Fruit fly (Drosophila melanogaster) whole organism, embryonic: ENCODE measurements around the gene CCDC53.

Experiments
- Abd-B ChIP-seq: fragments of 200-800 bp; sonication (Bioruptor generic); optimal IDR thresholded peaks from 2 replicates; lab custom pipeline; 2018; ENCODE audit warnings: missing biosample characterization, mild to moderate bottlenecking, missing genetic modification characterization, moderate library complexity
- B-H2 ChIP-seq: fragments of 200-800 bp; sonication (Bioruptor generic); optimal IDR thresholded peaks from 2 replicates; lab custom pipeline; 2018; ENCODE audit warnings: missing biosample characterization, mild to moderate bottlenecking, missing genetic modification characterization
- CG10543 ChIP-seq: fragments of 200-800 bp; sonication (Bioruptor generic); optimal IDR thresholded peaks from 3 replicates; lab custom pipeline; 2017; ENCODE audit warnings: missing biosample characterization, mild to moderate bottlenecking, missing genetic modification characterization, moderate library complexity
- CG12219 ChIP-seq: fragments of 200-800 bp; sonication (Bioruptor generic); optimal IDR thresholded peaks from 3 replicates; lab custom pipeline; 2018; ENCODE audit warnings: missing biosample characterization, mild to moderate bottlenecking, missing genetic modification characterization
- CG12769 ChIP-seq: fragments of 200-800 bp; sonication (Bioruptor generic); optimal IDR thresholded peaks from 2 replicates; lab custom pipeline; 2019; ENCODE audit warnings: missing biosample characterization, mild to moderate bottlenecking, missing genetic modification characterization, moderate library complexity
- CG13296 ChIP-seq: fragments of 200-800 bp; sonication (Bioruptor generic); optimal IDR thresholded peaks from 3 replicates; lab custom pipeline; 2018; ENCODE audit warnings: missing biosample characterization, mild to moderate bottlenecking, missing genetic modification characterization
- CG13894 ChIP-seq: fragments of 200-800 bp; sonication (Bioruptor generic); optimal IDR thresholded peaks from 3 replicates; lab custom pipeline; 2018; ENCODE audit warnings: missing biosample characterization, mild to moderate bottlenecking, missing genetic modification characterization, moderate library complexity
- CG14710 ChIP-seq: fragments of 200-800 bp; sonication (Bioruptor generic); optimal IDR thresholded peaks from 3 replicates; lab custom pipeline; 2019; ENCODE audit warnings: missing biosample characterization, mild to moderate bottlenecking, missing genetic modification characterization, moderate library complexity
- CG15073 ChIP-seq: fragments of 200-800 bp; sonication (Bioruptor generic); optimal IDR thresholded peaks from 2 replicates; lab custom pipeline; 2016; ENCODE audit warnings: missing biosample characterization, missing genetic modification characterization
- CG1603 ChIP-seq: fragments of 200-800 bp; sonication (Bioruptor generic); optimal IDR thresholded peaks from 2 replicates; lab custom pipeline; 2019; ENCODE audit warnings: missing biosample characterization, mild to moderate bottlenecking, missing genetic modification characterization, moderate library complexity
- CG30020 ChIP-seq: fragments of 200-800 bp; optimal IDR thresholded peaks from 2 replicates; lab custom pipeline; 2019; ENCODE audit warnings: missing biosample characterization, mild to moderate bottlenecking, missing genetic modification characterization, moderate library complexity
- CG31224 ChIP-seq: fragments of 200-800 bp; sonication (Bioruptor generic); IDR thresholded peaks from 2 replicates; pipeline ENCODE4 v1.3.6; 2022; ENCODE audit warnings: missing biosample characterization, missing genetic modification characterization
- CG32532 ChIP-seq: fragments of 200-800 bp; sonication (Bioruptor generic); IDR thresholded peaks from 2 replicates; pipeline ENCODE4 v1.3.6; 2022; ENCODE audit warnings: missing biosample characterization, missing genetic modification characterization
- CG3407 ChIP-seq: fragments of 200-800 bp; sonication (Bioruptor generic); optimal IDR thresholded peaks from 2 replicates; lab custom pipeline; 2018; ENCODE audit warnings: missing biosample characterization, mild to moderate bottlenecking, missing genetic modification characterization
- CG34376 ChIP-seq: fragments of 200-800 bp; sonication (Bioruptor generic); optimal IDR thresholded peaks from 2 replicates; lab custom pipeline; 2018; ENCODE audit warnings: missing biosample characterization, mild to moderate bottlenecking, missing genetic modification characterization
- CG34422 ChIP-seq: fragments of 200-800 bp; sonication (Bioruptor generic); IDR thresholded peaks from 3 replicates; pipeline ENCODE4 v1.3.6; 2022; ENCODE audit warnings: missing biosample characterization, missing genetic modification characterization
- CG6689 ChIP-seq: fragments of 200-800 bp; sonication (Bioruptor generic); IDR thresholded peaks from 2 replicates; pipeline ENCODE4 v1.3.6; 2022; ENCODE audit warnings: missing biosample characterization, missing genetic modification characterization
- CG6791 ChIP-seq: fragments of 200-800 bp; sonication (Bioruptor generic); IDR thresholded peaks from 3 replicates; pipeline ENCODE4 v1.3.6; 2022; ENCODE audit warnings: missing biosample characterization, missing genetic modification characterization; ENCODE audit not compliant: partially characterized antibody
- CG8281 ChIP-seq: fragments of 200-800 bp; sonication (Bioruptor generic); optimal IDR thresholded peaks from 2 replicates; lab custom pipeline; 2018; ENCODE audit warnings: missing biosample characterization, mild to moderate bottlenecking, missing genetic modification characterization, moderate library complexity
- CG9727 ChIP-seq: fragments of 200-800 bp; sonication (Bioruptor generic); optimal IDR thresholded peaks from 3 replicates; lab custom pipeline; 2017; ENCODE audit warnings: missing biosample characterization, mild to moderate bottlenecking, missing genetic modification characterization
- CHES-1-like ChIP-seq: fragments of 200-800 bp; sonication (Bioruptor generic); optimal IDR thresholded peaks from 2 replicates; lab custom pipeline; 2016; ENCODE audit warnings: missing biosample characterization, missing genetic modification characterization
- Ets97D ChIP-seq: fragments of 200-800 bp; sonication (Bioruptor generic); optimal IDR thresholded peaks from 3 replicates; lab custom pipeline; 2016; ENCODE audit warnings: missing biosample characterization, missing genetic modification characterization
- Hr3 ChIP-seq: fragments of 200-800 bp; sonication (Bioruptor generic); optimal IDR thresholded peaks from 3 replicates; lab custom pipeline; 2016; ENCODE audit warnings: missing biosample characterization, missing genetic modification characterization
- Hsf ChIP-seq: fragments of 200-800 bp; sonication (Bioruptor generic); optimal IDR thresholded peaks from 3 replicates; lab custom pipeline; 2016; ENCODE audit warnings: missing biosample characterization, missing genetic modification characterization
- Jarid2 ChIP-seq: fragments of 200-800 bp; sonication (Bioruptor generic); optimal IDR thresholded peaks from 3 replicates; lab custom pipeline; 2017; ENCODE audit warnings: mild to moderate bottlenecking, missing biosample characterization, missing genetic modification reagents, missing genetic modification characterization
- Max ChIP-seq: fragments of 200-800 bp; sonication (Bioruptor generic); optimal IDR thresholded peaks from 2 replicates; lab custom pipeline; 2016; ENCODE audit warnings: missing biosample characterization, mild to moderate bottlenecking, missing genetic modification characterization
- Med ChIP-seq: fragments of 200-800 bp; sonication (Bioruptor generic); peaks from one replicate; lab custom pipeline; 2016; ENCODE audit warnings: missing biosample characterization, missing genetic modification characterization, mild to moderate bottlenecking, inconsistent platforms, moderate library complexity
- Six4 ChIP-seq: fragments of 200-800 bp; sonication (Bioruptor generic); optimal IDR thresholded peaks from 2 replicates; lab custom pipeline; 2016; ENCODE audit warnings: missing biosample characterization, missing genetic modification characterization
- Trl ChIP-seq, 3 experiments: fragments of >200 bp in 2 of 3; fragments of 200-800 bp in 1 of 3; sonication (Bioruptor generic) in 1 of 3; optimal IDR thresholded peaks; 2 replicates in 1 of 3; 3 replicates in 2 of 3; lab custom pipeline; 2016 to 2017; ENCODE audit warnings: missing biosample characterization in 1 of 3, missing genetic modification characterization in 1 of 3
- Xbp1 ChIP-seq: fragments of 200-800 bp; sonication (Bioruptor generic); optimal IDR thresholded peaks from 3 replicates; lab custom pipeline; 2016; ENCODE audit warnings: missing biosample characterization, mild to moderate bottlenecking, missing genetic modification characterization
- ab ChIP-seq: fragments of 200-800 bp; sonication (Bioruptor generic); optimal IDR thresholded peaks from 2 replicates; lab custom pipeline; 2016; ENCODE audit warnings: missing biosample characterization, missing genetic modification characterization
- ase ChIP-seq: fragments of 200-800 bp; sonication (Bioruptor generic); IDR thresholded peaks from 3 replicates; pipeline ENCODE4 v1.3.6; 2022; ENCODE audit warnings: missing biosample characterization, missing genetic modification characterization
- bowl ChIP-seq: fragments of 200-800 bp; sonication (Bioruptor generic); IDR thresholded peaks from 2 replicates; pipeline ENCODE4 v1.3.6; 2022; ENCODE audit warnings: missing biosample characterization, missing genetic modification characterization
- chinmo ChIP-seq: fragments of 200-800 bp; sonication (Bioruptor generic); IDR thresholded peaks from 4 replicates; pipeline ENCODE4 v1.3.6; 2022; ENCODE audit warnings: missing biosample characterization, missing genetic modification characterization; ENCODE audit not compliant: partially characterized antibody
- crol ChIP-seq: fragments of 200-800 bp; sonication (Bioruptor generic); IDR thresholded peaks from 2 replicates; pipeline ENCODE4 v1.3.6; 2022; ENCODE audit warnings: missing biosample characterization, missing genetic modification characterization
- fd96Cb ChIP-seq: fragments of 200-800 bp; sonication (Bioruptor generic); optimal IDR thresholded peaks from 2 replicates; lab custom pipeline; 2018; ENCODE audit warnings: missing biosample characterization, mild to moderate bottlenecking, missing genetic modification characterization, moderate library complexity
- gt ChIP-seq: fragments of 200-800 bp; sonication (Bioruptor generic); IDR thresholded peaks from 2 replicates; pipeline ENCODE4 v1.3.6; 2022; ENCODE audit warnings: missing biosample characterization, missing genetic modification characterization
- hth ChIP-seq: fragments of >200 bp; optimal IDR thresholded peaks from 2 replicates; lab custom pipeline; 2017; ENCODE audit warnings: inconsistent platforms
- nom ChIP-seq: fragments of 200-800 bp; sonication (Bioruptor generic); optimal IDR thresholded peaks from 2 replicates; lab custom pipeline; 2017; ENCODE audit warnings: missing biosample characterization, missing genetic modification characterization, mild to moderate bottlenecking, moderate library complexity, missing genetic modification reagents
- pnt ChIP-seq: fragments of 200-800 bp; sonication (Bioruptor generic); optimal IDR thresholded peaks from 3 replicates; lab custom pipeline; 2016; ENCODE audit warnings: missing biosample characterization, missing genetic modification characterization
- sc ChIP-seq, 3 experiments: fragments of >200 bp in 2 of 3; fragments of 200-800 bp in 1 of 3; sonication (Bioruptor generic) in 1 of 3; optimal IDR thresholded peaks; 2 replicates in 2 of 3; 3 replicates in 1 of 3; lab custom pipeline; 2017; ENCODE audit warnings: mild to moderate bottlenecking in 1 of 3, missing biosample characterization in 1 of 3, missing genetic modification characterization in 1 of 3, missing genetic modification reagents in 1 of 3
- sug ChIP-seq: fragments of 200-800 bp; optimal IDR thresholded peaks from 2 replicates; lab custom pipeline; 2019; ENCODE audit warnings: missing biosample characterization, mild to moderate bottlenecking, missing genetic modification characterization, moderate library complexity
- tap ChIP-seq: fragments of 200-800 bp; optimal IDR thresholded peaks from 3 replicates; lab custom pipeline; 2019; ENCODE audit warnings: missing biosample characterization, mild to moderate bottlenecking, missing genetic modification characterization, moderate library complexity
- unc-4 ChIP-seq: fragments of 200-800 bp; sonication (Bioruptor generic); IDR thresholded peaks from 2 replicates; pipeline ENCODE4 v1.3.6; 2022; ENCODE audit warnings: missing biosample characterization, missing genetic modification characterization; ENCODE audit not compliant: partially characterized antibody
- zen2 ChIP-seq: fragments of 200-800 bp; sonication (Bioruptor generic); IDR thresholded peaks from 3 replicates; pipeline ENCODE4 v1.3.6; 2022; ENCODE audit warnings: missing biosample characterization, missing genetic modification characterization; ENCODE audit not compliant: partially characterized antibody

The CCDC53 gene

dm6 chr2L:8007160-8007876, 33.6 kb upstream of the CCDC53 start, which contains the start of gene Spn28Dc:
Gene Spn28Dc, minus strand, starts transcription at chr2L:8007210.
- TF ChIP-seq chinmo (GFP tag; lab: Robert Waterston, UW) (0 out of 4 replicates have a peak, but pooled peaks have one; percentile 55), CG6791 (GFP tag; lab: Robert Waterston, UW) (no peak), bowl (no peak), Xbp1 (GFP tag; lab: Kevin White, UChicago) (no peak), CHES-1-like (GFP tag; lab: Kevin White, UChicago) (no peak), Six4 (GFP tag; lab: Kevin White, UChicago) (no peak), Med (GFP tag; lab: Kevin White, UChicago) (peak; percentile 80), hth (lab: Kevin White, UChicago) (no peak), Hr3 (GFP tag; lab: Kevin White, UChicago) (no peak), CG10543 (GFP tag; lab: Kevin White, UChicago) (peak; percentile 28), Trl (optimal IDR thresholded peaks at IDR 0.05; lab: Kevin White, UChicago) (peak in 1 of 2 experiments; percentile 48), Trl (GFP tag; optimal IDR thresholded peaks at IDR 0.05; lab: Kevin White, UChicago) (no peak), sug (peak; percentile 15), nom (GFP tag; lab: Kevin White, UChicago) (peak; percentile 74), CG12769 (tag; lab: Kevin White, UChicago) (peak; percentile 22), crol (GFP tag; lab: Robert Waterston, UW) (no peak), CG3407 (no peak), CG1603 (tag; lab: Kevin White, UChicago) (no peak), Jarid2 (GFP tag; lab: Kevin White, UChicago) (peak; percentile 31), tap (tag; lab: Kevin White, UChicago) (no peak), zen2 (GFP tag; lab: Robert Waterston, UW) (no peak), unc-4 (no peak), CG13894 (tag; lab: Kevin White, UChicago) (peak; percentile 28), CG6689 (GFP tag; lab: Robert Waterston, UW) (no peak), CG32532 (GFP tag; lab: Robert Waterston, UW) (no peak), CG12219 (no peak), CG34376 (peak; percentile 63)
- TF ChIP-seq, all 482 proteins: peak for 10

DNA sequence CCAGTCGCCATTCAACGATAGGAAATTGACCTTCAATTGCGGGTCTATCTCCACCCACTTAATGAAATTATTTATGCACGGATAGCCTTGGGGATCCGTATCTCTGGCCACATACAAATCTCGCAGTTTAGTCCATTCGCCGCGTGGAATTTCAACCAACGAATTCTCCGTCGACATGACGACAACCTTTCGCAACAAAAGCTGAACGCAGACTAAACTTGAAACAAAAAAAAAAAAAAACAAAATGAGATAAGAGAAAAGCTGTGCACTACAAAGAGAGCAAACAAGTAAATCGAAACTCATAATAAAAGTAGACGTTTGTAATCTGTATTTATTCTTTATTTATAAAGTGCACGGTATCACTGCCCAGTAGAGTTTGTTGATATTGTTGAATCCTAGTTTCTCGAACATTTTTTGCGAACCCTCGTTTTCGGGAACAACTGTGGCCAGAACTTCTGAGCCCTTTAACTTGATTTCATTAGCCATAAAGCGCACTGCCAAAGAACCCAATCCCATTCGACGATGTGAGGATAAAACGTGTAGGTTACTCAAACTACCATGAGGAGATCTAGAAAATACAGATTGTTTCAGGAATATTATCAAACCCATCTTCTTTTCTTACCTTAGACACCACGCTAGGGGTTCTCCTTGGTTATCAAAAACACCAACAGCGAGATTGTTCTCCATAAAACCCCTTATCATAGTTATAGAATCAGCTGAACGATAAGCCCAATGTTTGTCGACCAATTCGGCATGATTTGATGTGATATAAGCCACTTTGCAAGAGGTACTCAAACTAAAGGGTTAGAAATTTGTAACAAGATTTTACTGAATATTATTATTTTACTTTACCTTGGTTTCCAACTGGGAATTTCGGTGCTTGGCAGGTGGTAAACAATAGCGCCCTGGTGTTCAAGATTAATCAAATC, 31.4 kb upstream of the CCDC53 start, which contains the start of gene CG12560:
Gene CG12560, minus strand, starts transcription at position 195 of the 929 bp plus-strand sequence.
- TF ChIP-seq ase (GFP tag; lab: Robert Waterston, UW) (no peak), gt (GFP tag; lab: Robert Waterston, UW) (no peak), CG34422 (GFP tag; lab: Robert Waterston, UW) (peak; percentile 43; the same call in 1 of the 3 replicates), B-H2 (GFP tag; lab: Kevin White, UChicago) (peak; percentile 6), fd96Cb (no peak), CG8281 (tag; lab: Kevin White, UChicago) (no peak), CG31224 (GFP tag; lab: Robert Waterston, UW) (no peak), CG30020 (tag; lab: Kevin White, UChicago) (no peak), CG14710 (no peak), Max (GFP tag; lab: Kevin White, UChicago) (no peak), CG6689 (GFP tag; lab: Robert Waterston, UW) (peak; percentile 23; the same call in 1 of the 2 replicates), CG9727 (no peak), CG13296 (no peak), Abd-B (GFP tag; lab: Kevin White, UChicago) (no peak), ab (GFP tag; lab: Kevin White, UChicago) (no peak), Hsf (no peak), CG15073 (GFP tag; lab: Kevin White, UChicago) (no peak), sc (optimal IDR thresholded peaks at IDR 0.05; lab: Kevin White, UChicago) (no peak), sc (GFP tag; optimal IDR thresholded peaks at IDR 0.05; lab: Kevin White, UChicago) (no peak), Ets97D (GFP tag; lab: Kevin White, UChicago) (no peak), CG10543 (GFP tag; lab: Kevin White, UChicago) (peak; percentile 23), pnt (GFP tag; lab: Kevin White, UChicago) (no peak)
